Worm (Caenorhabditis elegans) whole organism, L1 larva: ENCODE measurements around the gene ceh-28.

Source experiments
- dpl-1 ChIP-seq, 3 experiments: fragments of 150-350 bp in 2 of 3; sonication (generic microtip) in 1 of 3; optimal IDR thresholded peaks; 2 replicates each; lab custom pipeline; 2014 to 2017; ENCODE audit warnings: missing biosample characterization in 3 of 3, missing genetic modification characterization in 3 of 3, missing genetic modification reagents in 3 of 3
- lsy-2 ChIP-seq, 2 experiments: fragments of 150-350 bp; optimal IDR thresholded peaks; 2 replicates each; lab custom pipeline; 2014; ENCODE audit warnings: missing biosample characterization in 2 of 2, missing genetic modification characterization in 2 of 2
- sptf-1 ChIP-seq: fragments of 150-350 bp; optimal IDR thresholded peaks from 2 replicates; lab custom pipeline; 2014; ENCODE audit warnings: missing biosample characterization, missing genetic modification characterization

ce11 chrX:13113457-13113856, 39.0 kb downstream of the ceh-28 start, which contains the start of gene F17H10.2:
- TF ChIP-seq sptf-1 (tag; lab: Kevin White, UChicago) = no peak
- peak in 2 of 3 experiments; percentile 9 to 18 for TF ChIP-seq dpl-1 (GFP tag; optimal IDR thresholded peaks at IDR 0.05; lab: Kevin White, UChicago)
- TF ChIP-seq lsy-2 (tag; optimal IDR thresholded peaks at IDR 0.05; lab: Kevin White, UChicago) = peak; percentile 19 to 44
